Fruit fly (Drosophila melanogaster) whole organism, embryonic: ENCODE data around the gene Eig71Ea.

Source experiments
- Ada2b ChIP-seq: fragments of 200-800 bp; sonication (Bioruptor generic); IDR thresholded peaks from 2 replicates; pipeline ENCODE4 v1.3.6; 2022; ENCODE audit warnings: missing biosample characterization, missing genetic modification characterization
- B-H2 ChIP-seq: fragments of 200-800 bp; sonication (Bioruptor generic); optimal IDR thresholded peaks from 2 replicates; lab custom pipeline; 2018; ENCODE audit warnings: missing biosample characterization, mild to moderate bottlenecking, missing genetic modification characterization
- CG10267 ChIP-seq: fragments of 200-800 bp; sonication (Bioruptor generic); optimal IDR thresholded peaks from 2 replicates; lab custom pipeline; 2018; ENCODE audit warnings: missing biosample characterization, mild to moderate bottlenecking, missing genetic modification characterization, moderate library complexity
- CG10366 ChIP-seq: fragments of 200-800 bp; sonication (Bioruptor generic); IDR thresholded peaks from 2 replicates; pipeline ENCODE4 v1.3.6; 2022; ENCODE audit warnings: missing biosample characterization, missing genetic modification characterization
- CG10431 ChIP-seq: fragments of 200-800 bp; sonication (Bioruptor generic); optimal IDR thresholded peaks from 3 replicates; lab custom pipeline; 2018; ENCODE audit warnings: missing biosample characterization, mild to moderate bottlenecking, missing genetic modification characterization
- CG11085 ChIP-seq: fragments of 200-800 bp; sonication (Bioruptor generic); IDR thresholded peaks from 2 replicates; pipeline ENCODE4 v1.3.6; 2022; ENCODE audit warnings: missing biosample characterization, missing genetic modification characterization
- CG11247 ChIP-seq: fragments of 200-800 bp; sonication (Bioruptor generic); IDR thresholded peaks from 2 replicates; pipeline ENCODE4 v1.3.6; 2022; ENCODE audit warnings: missing biosample characterization, missing genetic modification characterization
- CG12155 ChIP-seq: fragments of 200-800 bp; sonication (Bioruptor generic); optimal IDR thresholded peaks from 3 replicates; lab custom pipeline; 2016; ENCODE audit warnings: missing biosample characterization, missing genetic modification characterization
- CG12236 ChIP-seq: fragments of 200-800 bp; sonication (Bioruptor generic); optimal IDR thresholded peaks from 2 replicates; lab custom pipeline; 2016; ENCODE audit warnings: missing biosample characterization, missing genetic modification characterization
- CG13775 ChIP-seq: fragments of 200-800 bp; sonication (Bioruptor generic); optimal IDR thresholded peaks from 3 replicates; lab custom pipeline; 2017; ENCODE audit warnings: missing biosample characterization, mild to moderate bottlenecking, missing genetic modification characterization
- CG14965 ChIP-seq: fragments of 200-800 bp; sonication (Bioruptor generic); optimal IDR thresholded peaks from 2 replicates; lab custom pipeline; 2016; ENCODE audit warnings: missing biosample characterization, missing genetic modification characterization, borderline replicate concordance
- CG15011 ChIP-seq: fragments of 200-800 bp; sonication (Bioruptor generic); optimal IDR thresholded peaks from 3 replicates; lab custom pipeline; 2018; ENCODE audit warnings: missing biosample characterization, mild to moderate bottlenecking, missing genetic modification characterization
- CG15479 ChIP-seq: fragments of 200-800 bp; sonication (Bioruptor generic); optimal IDR thresholded peaks from 3 replicates; lab custom pipeline; 2019; ENCODE audit warnings: missing biosample characterization, mild to moderate bottlenecking, missing genetic modification characterization, moderate library complexity
- CG1603 ChIP-seq: fragments of 200-800 bp; sonication (Bioruptor generic); optimal IDR thresholded peaks from 2 replicates; lab custom pipeline; 2019; ENCODE audit warnings: missing biosample characterization, mild to moderate bottlenecking, missing genetic modification characterization, moderate library complexity
- CG16813 ChIP-seq: fragments of 200-800 bp; sonication (Bioruptor generic); IDR thresholded peaks from 3 replicates; pipeline ENCODE4 v1.3.6; 2022; ENCODE audit warnings: missing biosample characterization, missing genetic modification characterization; ENCODE audit not compliant: partially characterized antibody
- CG2129 ChIP-seq: fragments of 200-800 bp; sonication (Bioruptor generic); IDR thresholded peaks from 2 replicates; pipeline ENCODE4 v1.3.6; 2022; ENCODE audit warnings: missing biosample characterization, missing genetic modification characterization; ENCODE audit not compliant: partially characterized antibody
- CG2875 ChIP-seq: fragments of 200-800 bp; sonication (Bioruptor generic); optimal IDR thresholded peaks from 2 replicates; lab custom pipeline; 2017; ENCODE audit warnings: missing biosample characterization, mild to moderate bottlenecking, missing genetic modification characterization, missing genetic modification reagents
- CG2889 ChIP-seq: fragments of 200-800 bp; sonication (Bioruptor generic); IDR thresholded peaks from 3 replicates; pipeline ENCODE4 v1.3.6; 2022; ENCODE audit warnings: missing biosample characterization, missing genetic modification characterization
- CG30020 ChIP-seq: fragments of 200-800 bp; optimal IDR thresholded peaks from 2 replicates; lab custom pipeline; 2019; ENCODE audit warnings: missing biosample characterization, mild to moderate bottlenecking, missing genetic modification characterization, moderate library complexity
- CG3407 ChIP-seq: fragments of 200-800 bp; sonication (Bioruptor generic); optimal IDR thresholded peaks from 2 replicates; lab custom pipeline; 2018; ENCODE audit warnings: missing biosample characterization, mild to moderate bottlenecking, missing genetic modification characterization
- CG34376 ChIP-seq: fragments of 200-800 bp; sonication (Bioruptor generic); optimal IDR thresholded peaks from 2 replicates; lab custom pipeline; 2018; ENCODE audit warnings: missing biosample characterization, mild to moderate bottlenecking, missing genetic modification characterization
- CG4404 ChIP-seq: fragments of 200-800 bp; sonication (Bioruptor generic); IDR thresholded peaks from 2 replicates; pipeline ENCODE4 v1.3.6; 2022; ENCODE audit warnings: missing biosample characterization, missing genetic modification characterization
- CG4424 ChIP-seq: fragments of 200-800 bp; sonication (Bioruptor generic); optimal IDR thresholded peaks from 3 replicates; lab custom pipeline; 2016; ENCODE audit warnings: missing biosample characterization, missing genetic modification characterization
- CG6175 ChIP-seq: fragments of 200-800 bp; sonication (Bioruptor generic); IDR thresholded peaks from 3 replicates; pipeline ENCODE4 v1.3.6; 2022; ENCODE audit warnings: missing biosample characterization, missing genetic modification characterization
- CG6254 ChIP-seq: fragments of 200-800 bp; sonication (Bioruptor generic); optimal IDR thresholded peaks from 3 replicates; lab custom pipeline; 2017; ENCODE audit warnings: mild to moderate bottlenecking, missing biosample characterization, missing genetic modification reagents, missing genetic modification characterization
- CG7357 ChIP-seq: fragments of 200-800 bp; sonication (Bioruptor generic); IDR thresholded peaks from 3 replicates; pipeline ENCODE4 v1.3.6; 2022; ENCODE audit warnings: missing biosample characterization, missing genetic modification characterization
- CG9817 ChIP-seq: fragments of 200-800 bp; sonication (Bioruptor generic); optimal IDR thresholded peaks from 2 replicates; lab custom pipeline; 2018; ENCODE audit warnings: missing biosample characterization, mild to moderate bottlenecking, missing genetic modification characterization, moderate library complexity
- CTCF ChIP-seq: fragments of 200-800 bp; sonication (Bioruptor generic); optimal IDR thresholded peaks from 2 replicates; lab custom pipeline; 2017; ENCODE audit warnings: missing biosample characterization, mild to moderate bottlenecking, missing genetic modification characterization, moderate library complexity
- Camta ChIP-seq: fragments of 200-800 bp; sonication (Bioruptor generic); optimal IDR thresholded peaks from 2 replicates; lab custom pipeline; 2016; ENCODE audit warnings: missing biosample characterization, missing genetic modification characterization
- Chrac-16 ChIP-seq: fragments of 200-800 bp; sonication (Bioruptor generic); optimal IDR thresholded peaks from 3 replicates; lab custom pipeline; 2016; ENCODE audit warnings: missing biosample characterization, missing genetic modification characterization
- D19A ChIP-seq: fragments of 200-800 bp; optimal IDR thresholded peaks from 3 replicates; lab custom pipeline; 2019; ENCODE audit warnings: missing biosample characterization, mild to moderate bottlenecking, missing genetic modification characterization, moderate library complexity
- Fer1 ChIP-seq: fragments of 200-800 bp; sonication (Bioruptor generic); optimal IDR thresholded peaks from 2 replicates; lab custom pipeline; 2017; ENCODE audit warnings: missing biosample characterization, mild to moderate bottlenecking, missing genetic modification characterization
- HLH54F ChIP-seq: fragments of 200-800 bp; sonication (Bioruptor generic); optimal IDR thresholded peaks from 3 replicates; lab custom pipeline; 2016; ENCODE audit warnings: missing biosample characterization, missing genetic modification characterization
- Hey ChIP-seq: fragments of 200-800 bp; sonication (Bioruptor generic); optimal IDR thresholded peaks from 3 replicates; lab custom pipeline; 2018; ENCODE audit warnings: missing biosample characterization, mild to moderate bottlenecking, missing genetic modification characterization
- Hr39 ChIP-seq: fragments of >200 bp; optimal IDR thresholded peaks from 2 replicates; lab custom pipeline; 2017
- Hr51 ChIP-seq, 2 experiments: fragments of 200-800 bp; sonication (Bioruptor generic); optimal IDR thresholded peaks; 2 replicates in 1 of 2; 3 replicates in 1 of 2; lab custom pipeline; 2016 to 2018; ENCODE audit warnings: missing biosample characterization in 2 of 2, missing genetic modification characterization in 2 of 2, mild to moderate bottlenecking in 1 of 2, moderate library complexity in 1 of 2
- Nf-YB ChIP-seq: fragments of 200-800 bp; sonication (Bioruptor generic); optimal IDR thresholded peaks from 3 replicates; lab custom pipeline; 2019; ENCODE audit warnings: missing biosample characterization, mild to moderate bottlenecking, missing genetic modification characterization, moderate library complexity
- PHDP ChIP-seq: fragments of 200-800 bp; sonication (Bioruptor generic); optimal IDR thresholded peaks from 3 replicates; lab custom pipeline; 2018; ENCODE audit warnings: missing biosample characterization, mild to moderate bottlenecking, missing genetic modification characterization, moderate library complexity
- Pdp1 ChIP-seq, 2 experiments: fragments of 200-800 bp; sonication (Bioruptor generic); optimal IDR thresholded peaks; 3 replicates each; lab custom pipeline; 2016; ENCODE audit warnings: missing biosample characterization in 2 of 2, missing genetic modification characterization in 2 of 2, mild to moderate bottlenecking in 1 of 2, moderate library complexity in 1 of 2
- TFAM ChIP-seq: fragments of 200-800 bp; sonication (Bioruptor generic); optimal IDR thresholded peaks from 2 replicates; lab custom pipeline; 2017; ENCODE audit warnings: missing biosample characterization, missing genetic modification characterization, inconsistent platforms
- aop ChIP-seq: fragments of 200-800 bp; sonication (Bioruptor generic); IDR thresholded peaks from 2 replicates; pipeline ENCODE4 v1.3.6; 2022; ENCODE audit warnings: missing biosample characterization, missing genetic modification characterization
- mam ChIP-seq: fragments of 200-800 bp; sonication (Bioruptor generic); optimal IDR thresholded peaks from 3 replicates; lab custom pipeline; 2016; ENCODE audit warnings: missing biosample characterization, missing genetic modification characterization
- nerfin-2 ChIP-seq: fragments of 200-800 bp; sonication (Bioruptor generic); IDR thresholded peaks from 2 replicates; pipeline ENCODE4 v1.3.6; 2022; ENCODE audit warnings: missing biosample characterization, missing genetic modification characterization; ENCODE audit not compliant: partially characterized antibody
- nom ChIP-seq: fragments of 200-800 bp; sonication (Bioruptor generic); optimal IDR thresholded peaks from 2 replicates; lab custom pipeline; 2017; ENCODE audit warnings: missing biosample characterization, missing genetic modification characterization, mild to moderate bottlenecking, moderate library complexity, missing genetic modification reagents
- prd ChIP-seq, 3 experiments: fragments of >200 bp in 2 of 3; fragments of 200-800 bp in 1 of 3; sonication (Bioruptor generic) in 1 of 3; optimal IDR thresholded peaks in 2 of 3; IDR thresholded peaks in 1 of 3; 2 replicates in 2 of 3; 3 replicates in 1 of 3; pipeline versions ENCODE4 v1.3.6 to Lab custom; 2017 to 2022; ENCODE audit warnings: missing biosample characterization in 1 of 3, missing genetic modification characterization in 1 of 3
- ro ChIP-seq: fragments of 200-800 bp; sonication (Bioruptor generic); IDR thresholded peaks from 2 replicates; pipeline ENCODE4 v1.3.6; 2022; ENCODE audit warnings: missing biosample characterization, missing genetic modification characterization
- sens ChIP-seq: fragments of 200-800 bp; sonication (Bioruptor generic); peaks from one replicate; lab custom pipeline; 2016; ENCODE audit warnings: missing biosample characterization, missing genetic modification characterization
- shn ChIP-seq: fragments of 200-800 bp; sonication (Bioruptor generic); optimal IDR thresholded peaks from 3 replicates; lab custom pipeline; 2016; ENCODE audit warnings: missing biosample characterization, missing genetic modification characterization
- trh ChIP-seq: fragments of 200-800 bp; sonication (Bioruptor generic); optimal IDR thresholded peaks from 2 replicates; lab custom pipeline; 2016; ENCODE audit warnings: missing biosample characterization, missing genetic modification characterization

Gene Eig71Ea

DNA sequence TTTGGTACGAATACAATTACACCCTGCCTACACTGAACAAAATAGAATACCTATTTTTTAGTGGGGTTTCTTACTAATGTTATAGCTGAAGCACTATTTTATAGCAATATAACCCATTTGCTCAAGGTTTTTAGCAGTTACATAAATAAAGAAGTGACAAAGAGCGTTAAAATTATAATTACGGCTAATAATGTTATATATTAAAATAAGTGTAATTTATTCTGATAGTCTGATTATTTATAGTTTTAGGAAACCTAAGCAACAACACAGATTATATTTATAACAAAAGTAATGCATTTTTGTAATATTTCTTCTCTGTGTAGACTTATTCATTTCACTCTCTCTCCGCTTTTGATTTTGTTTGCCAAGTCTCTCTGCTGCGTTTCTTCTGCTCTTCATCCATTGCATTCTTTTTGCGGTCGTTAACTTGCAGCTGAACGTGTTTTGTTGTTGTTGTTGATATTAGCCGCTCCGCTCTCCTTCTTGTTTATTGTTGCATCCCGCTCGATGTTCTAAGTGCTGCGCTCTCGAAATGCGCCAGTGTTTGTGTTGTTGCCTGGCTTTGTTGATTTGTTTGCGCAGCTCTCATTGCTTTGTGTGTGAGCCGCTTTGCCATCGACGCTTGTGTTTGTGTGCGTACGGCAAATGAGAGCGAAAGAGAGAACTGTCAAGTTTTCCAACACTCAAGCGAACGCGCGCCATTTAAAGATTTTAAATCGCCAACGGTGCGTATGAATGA lies 23.6 kb downstream of the Eig71Ea start (continued):
- TF ChIP-seq ro (GFP tag; lab: Robert Waterston, UW): peak; percentile 62; the same call in 1 of the 2 replicates
- peak; percentile 69 for TF ChIP-seq CG30020 (tag; lab: Kevin White, UChicago)
- TF ChIP-seq CG34376 (GFP tag; lab: Kevin White, UChicago): no peak
- no peak for TF ChIP-seq prd (optimal IDR thresholded peaks at IDR 0.05; lab: Kevin White, UChicago)
- TF ChIP-seq prd (GFP tag; IDR thresholded peaks at IDR 0.05; lab: Robert Waterston, UW): peak; percentile 88
- TF ChIP-seq mam (GFP tag; lab: Kevin White, UChicago): peak; percentile 55
- peak; percentile 42 for TF ChIP-seq CTCF (GFP tag; lab: Kevin White, UChicago)
- peak; percentile 86 for TF ChIP-seq CG3407
- TF ChIP-seq Fer1 (GFP tag; lab: Kevin White, UChicago): peak; percentile 80
- no peak for TF ChIP-seq CG2129 (GFP tag; lab: Robert Waterston, UW)
- TF ChIP-seq CG11247 (GFP tag; lab: Robert Waterston, UW): no peak; the same call in 1 of the 2 replicates
- peak; percentile 85 for TF ChIP-seq CG10267
- TF ChIP-seq Camta (GFP tag; lab: Kevin White, UChicago): peak; percentile 50
- peak; percentile 93 for TF ChIP-seq CG4424 (GFP tag; lab: Kevin White, UChicago)
- TF ChIP-seq CG10366 (GFP tag; lab: Robert Waterston, UW): peak; percentile 72
- TF ChIP-seq Nf-YB (GFP tag; lab: Kevin White, UChicago): peak; percentile 80
- TF ChIP-seq CG2875 (GFP tag; lab: Kevin White, UChicago): peak; percentile 89
- TF ChIP-seq CG15011 (GFP tag; lab: Kevin White, UChicago): peak; percentile 88
- TF ChIP-seq Hr51 (GFP tag; optimal IDR thresholded peaks at IDR 0.05; lab: Kevin White, UChicago): peak in 1 of 2 experiments; percentile 95
- TF ChIP-seq CG4404 (GFP tag; lab: Robert Waterston, UW): peak; percentile 75
- TF ChIP-seq CG6175: no peak
- peak; percentile 53 to 64 for TF ChIP-seq Pdp1 (GFP tag; optimal IDR thresholded peaks at IDR 0.05; lab: Kevin White, UChicago)
- TF ChIP-seq CG13775 (GFP tag; lab: Kevin White, UChicago): peak; percentile 89
- TF ChIP-seq CG12236: no peak
- peak; percentile 83 for TF ChIP-seq Ada2b
- TF ChIP-seq D19A (tag; lab: Kevin White, UChicago): peak; percentile 92
- TF ChIP-seq CG7357: peak; percentile 84
- no peak for TF ChIP-seq CG15479 (GFP tag; lab: Kevin White, UChicago)
- TF ChIP-seq nerfin-2: no peak
- TF ChIP-seq nom (GFP tag; lab: Kevin White, UChicago): peak; percentile 64
- TF ChIP-seq Hr39 (lab: Kevin White, UChicago): no peak
- TF ChIP-seq sens (GFP tag; lab: Kevin White, UChicago): peak; percentile 93
- TF ChIP-seq CG2889 (GFP tag; lab: Robert Waterston, UW): peak; percentile 59
- peak; percentile 75 for TF ChIP-seq CG12155 (GFP tag; lab: Kevin White, UChicago)
- peak; percentile 59 for TF ChIP-seq trh (GFP tag; lab: Kevin White, UChicago)
- peak; percentile 90 for TF ChIP-seq CG9817 (tag; lab: Kevin White, UChicago)
- TF ChIP-seq CG1603: peak; percentile 38
- TF ChIP-seq shn (GFP tag; lab: Kevin White, UChicago): no peak
- no peak for TF ChIP-seq CG16813
- peak; percentile 55; the same call in 1 of the 2 replicates for TF ChIP-seq CG11085 (GFP tag; lab: Robert Waterston, UW)
- peak; percentile 44 for TF ChIP-seq B-H2
- peak; percentile 41 for TF ChIP-seq CG10431 (GFP tag; lab: Kevin White, UChicago)
- no peak for TF ChIP-seq HLH54F
- TF ChIP-seq aop (GFP tag; lab: Robert Waterston, UW): peak; percentile 28; the same call in 1 of the 2 replicates
- peak; percentile 42 for TF ChIP-seq TFAM (GFP tag; lab: Kevin White, UChicago)
- peak; percentile 95 for TF ChIP-seq PHDP (tag; lab: Kevin White, UChicago)
- peak; percentile 83 for TF ChIP-seq Chrac-16
- TF ChIP-seq CG14965: no peak
- no peak for TF ChIP-seq Hey
- peak; percentile 87 for TF ChIP-seq CG6254
